Worm (Caenorhabditis elegans) whole organism, L3 larva: ENCODE results near the gene C14A4.13.

Source experiments
- R02D3.7 ChIP-seq: fragments of 150-350 bp; optimal IDR thresholded peaks from 2 replicates; lab custom pipeline; 2014; ENCODE audit warnings: missing biosample characterization, missing genetic modification characterization
- ZK546.5 ChIP-seq: sonication (generic microtip); optimal IDR thresholded peaks from 2 replicates; lab custom pipeline; 2017; ENCODE audit warnings: missing biosample characterization, missing genetic modification characterization
- aly-2 ChIP-seq: fragments of 150-350 bp; optimal IDR thresholded peaks from 2 replicates; lab custom pipeline; 2014; ENCODE audit warnings: missing biosample characterization, missing genetic modification characterization
- ama-1 ChIP-seq: fragments of 150-350 bp; optimal IDR thresholded peaks from 2 replicates; lab custom pipeline; 2018
- ceh-16 ChIP-seq: sonication (generic microtip); optimal IDR thresholded peaks from 2 replicates; lab custom pipeline; 2017; ENCODE audit warnings: missing biosample characterization, missing genetic modification characterization
- ceh-28 ChIP-seq: fragments of 150-350 bp; optimal IDR thresholded peaks from 2 replicates; lab custom pipeline; 2014; ENCODE audit warnings: missing biosample characterization, missing genetic modification reagents, missing genetic modification characterization
- ceh-9 ChIP-seq: sonication (generic microtip); optimal IDR thresholded peaks from 2 replicates; lab custom pipeline; 2018; ENCODE audit warnings: missing biosample characterization, missing genetic modification characterization
- egl-27 ChIP-seq: sonication (generic microtip); optimal IDR thresholded peaks from 4 replicates; lab custom pipeline; 2017; ENCODE audit warnings: missing biosample characterization, missing genetic modification reagents, missing genetic modification characterization
- elt-1 ChIP-seq: fragments of 150-350 bp; optimal IDR thresholded peaks from 2 replicates; lab custom pipeline; 2014; ENCODE audit warnings: missing biosample characterization, missing genetic modification characterization
- elt-2 ChIP-seq: sonication (generic microtip); optimal IDR thresholded peaks from 2 replicates; lab custom pipeline; 2016; ENCODE audit warnings: missing genetic modification reagents, mild to moderate bottlenecking, missing genetic modification characterization, missing compliant biosample characterization
- eor-1 ChIP-seq, 2 experiments: fragments of 150-350 bp; optimal IDR thresholded peaks; 2 replicates each; lab custom pipeline; 2014 to 2018; ENCODE audit warnings: missing biosample characterization in 2 of 2, missing genetic modification characterization in 2 of 2
- fkh-10 ChIP-seq: sonication (generic microtip); optimal IDR thresholded peaks from 2 replicates; lab custom pipeline; 2017; ENCODE audit warnings: missing biosample characterization, missing genetic modification reagents, missing genetic modification characterization
- fos-1 ChIP-seq: fragments of 150-350 bp; optimal IDR thresholded peaks from 2 replicates; lab custom pipeline; 2014; ENCODE audit warnings: missing biosample characterization, missing genetic modification characterization
- hmg-11 ChIP-seq: sonication (generic microtip); optimal IDR thresholded peaks from 2 replicates; lab custom pipeline; 2016; ENCODE audit warnings: missing genetic modification characterization, missing compliant biosample characterization
- jun-1 ChIP-seq: fragments of 150-350 bp; optimal IDR thresholded peaks from 2 replicates; lab custom pipeline; 2014; ENCODE audit warnings: missing biosample characterization, missing genetic modification reagents, missing genetic modification characterization
- lin-39 ChIP-seq: fragments of 150-350 bp; optimal IDR thresholded peaks from 2 replicates; lab custom pipeline; 2018; ENCODE audit warnings: missing biosample characterization, missing genetic modification reagents, missing genetic modification characterization
- lsy-12 ChIP-seq: sonication (generic microtip); optimal IDR thresholded peaks from 2 replicates; lab custom pipeline; 2016; ENCODE audit warnings: mild to moderate bottlenecking, missing genetic modification characterization, missing compliant biosample characterization
- mdl-1 ChIP-seq: fragments of 150-350 bp; optimal IDR thresholded peaks from 2 replicates; lab custom pipeline; 2014; ENCODE audit warnings: missing biosample characterization, missing genetic modification characterization
- mml-1 ChIP-seq: fragments of 150-350 bp; sonication (generic microtip); optimal IDR thresholded peaks from 3 replicates; lab custom pipeline; 2014; ENCODE audit warnings: missing biosample characterization, missing genetic modification characterization
- nhr-11 ChIP-seq: fragments of 150-350 bp; optimal IDR thresholded peaks from 2 replicates; lab custom pipeline; 2014; ENCODE audit warnings: missing biosample characterization, missing genetic modification characterization
- nhr-12 ChIP-seq: fragments of 150-350 bp; optimal IDR thresholded peaks from 2 replicates; lab custom pipeline; 2014; ENCODE audit warnings: missing biosample characterization, missing genetic modification characterization
- nhr-23 ChIP-seq: fragments of 150-350 bp; optimal IDR thresholded peaks from 2 replicates; lab custom pipeline; 2014; ENCODE audit warnings: missing biosample characterization, missing genetic modification reagents, missing genetic modification characterization
- nhr-237 ChIP-seq: fragments of 150-350 bp; optimal IDR thresholded peaks from 2 replicates; lab custom pipeline; 2014; ENCODE audit warnings: missing biosample characterization, missing genetic modification characterization
- nhr-25 ChIP-seq: sonication (generic microtip); optimal IDR thresholded peaks from 2 replicates; lab custom pipeline; 2017; ENCODE audit warnings: missing biosample characterization, missing genetic modification characterization
- nhr-28 ChIP-seq: fragments of 150-350 bp; optimal IDR thresholded peaks from 2 replicates; lab custom pipeline; 2014; ENCODE audit warnings: missing biosample characterization, missing genetic modification characterization
- nhr-43 ChIP-seq: sonication (generic microtip); optimal IDR thresholded peaks from 2 replicates; lab custom pipeline; 2016; ENCODE audit warnings: mild to moderate bottlenecking, missing genetic modification characterization, missing compliant biosample characterization; ENCODE audit not compliant: poor library complexity, severe bottlenecking
- nhr-67 ChIP-seq: fragments of 150-350 bp; optimal IDR thresholded peaks from 2 replicates; lab custom pipeline; 2014; ENCODE audit warnings: missing biosample characterization, missing genetic modification characterization
- nhr-76 ChIP-seq: fragments of 150-350 bp; sonication (generic microtip); optimal IDR thresholded peaks from 5 replicates; lab custom pipeline; 2014; ENCODE audit warnings: missing biosample characterization, missing genetic modification characterization
- nhr-77 ChIP-seq: fragments of 150-350 bp; optimal IDR thresholded peaks from 2 replicates; lab custom pipeline; 2014; ENCODE audit warnings: missing biosample characterization, missing genetic modification characterization
- pha-4 ChIP-seq: fragments of 150-350 bp; optimal IDR thresholded peaks from 2 replicates; lab custom pipeline; 2014; ENCODE audit warnings: missing biosample characterization, missing genetic modification reagents, missing genetic modification characterization
- pqm-1 ChIP-seq: fragments of 150-350 bp; optimal IDR thresholded peaks from 2 replicates; lab custom pipeline; 2017; ENCODE audit warnings: missing biosample characterization, missing genetic modification characterization, inconsistent platforms
- sea-2 ChIP-seq: fragments of 150-350 bp; sonication (generic microtip); optimal IDR thresholded peaks from 4 replicates; lab custom pipeline; 2014; ENCODE audit warnings: missing biosample characterization, missing genetic modification reagents, missing genetic modification characterization
- skn-1 ChIP-seq: fragments of 150-350 bp; optimal IDR thresholded peaks from 2 replicates; lab custom pipeline; 2014; ENCODE audit warnings: missing biosample characterization, missing genetic modification characterization
- snpc-4 ChIP-seq: fragments of 150-350 bp; optimal IDR thresholded peaks from 2 replicates; lab custom pipeline; 2014; ENCODE audit warnings: missing biosample characterization, missing genetic modification characterization
- tbx-2 ChIP-seq: sonication (generic microtip); optimal IDR thresholded peaks from 2 replicates; lab custom pipeline; 2016; ENCODE audit warnings: mild to moderate bottlenecking, missing genetic modification characterization, missing compliant biosample characterization
- zag-1 ChIP-seq: fragments of 150-350 bp; optimal IDR thresholded peaks from 2 replicates; lab custom pipeline; 2014; ENCODE audit warnings: missing biosample characterization, missing genetic modification characterization
- ztf-11 ChIP-seq: fragments of 150-350 bp; optimal IDR thresholded peaks from 2 replicates; lab custom pipeline; 2014; ENCODE audit warnings: missing biosample characterization, missing genetic modification characterization
- ztf-4 ChIP-seq: fragments of 150-350 bp; optimal IDR thresholded peaks from 2 replicates; lab custom pipeline; 2014; ENCODE audit warnings: missing biosample characterization, missing genetic modification characterization

The C14A4.13 gene

DNA sequence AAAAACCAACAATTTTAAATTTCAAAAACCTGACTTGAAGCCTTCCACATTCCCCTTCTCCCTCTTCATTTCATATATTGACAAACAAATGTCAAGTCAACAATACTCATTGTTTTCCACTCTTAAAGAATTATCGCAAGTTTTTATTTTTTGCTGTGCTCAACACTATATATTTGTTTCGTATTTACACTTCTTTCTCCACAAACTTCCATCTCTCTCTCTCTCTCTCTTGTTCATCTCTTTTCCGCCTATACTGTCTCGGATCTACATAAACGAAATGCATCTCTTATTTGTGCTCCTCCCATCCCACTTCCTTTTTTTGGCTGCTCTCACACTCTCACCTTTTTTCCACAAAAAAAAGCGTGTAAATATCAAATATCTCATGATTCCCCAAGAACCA lies 5.5 kb upstream of the C14A4.13 start, which contains the start of gene C14A4.12:
Gene C14A4.12 (plus strand): TSS at position 301 of the 400 bp plus-strand sequence.
- TF ChIP-seq pha-4 (tag; lab: Kevin White, UChicago) (peak; percentile 90), eor-1 (tag; optimal IDR thresholded peaks at IDR 0.05; lab: Kevin White, UChicago) (no peak)

DNA sequence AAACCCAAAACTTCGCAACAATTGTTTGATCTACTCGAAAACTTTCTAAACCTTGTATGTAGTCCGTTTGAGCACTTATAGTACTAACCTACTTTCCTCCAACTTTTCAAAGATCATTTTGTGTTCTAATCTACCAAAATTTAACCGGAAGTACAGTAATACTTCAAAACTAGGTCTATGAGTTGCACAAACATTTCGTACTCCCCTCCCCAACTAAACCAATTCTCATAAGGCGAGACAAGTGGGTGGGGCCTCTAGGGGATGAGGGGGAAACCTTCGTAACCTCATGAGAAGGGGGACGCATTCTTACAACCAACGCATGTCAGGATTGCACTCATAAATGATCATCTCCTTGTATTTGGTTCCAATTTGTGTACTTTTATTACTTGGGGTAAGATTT lies 3.7 kb downstream of the C14A4.13 start, which contains the start of gene cutl-9:
Gene cutl-9 (plus strand): TSS at position 301 of the 400 bp plus-strand sequence.
- TF ChIP-seq nhr-28 (tag; lab: Kevin White, UChicago) (no peak), lsy-12 (tag; lab: Kevin White, UChicago) (no peak), nhr-43 (tag; lab: Kevin White, UChicago) (no peak), egl-27 (no peak), elt-1 (no peak), hmg-11 (tag; lab: Kevin White, UChicago) (no peak), nhr-67 (tag; lab: Kevin White, UChicago) (no peak), nhr-11 (no peak), nhr-237 (no peak), R02D3.7 (tag; lab: Kevin White, UChicago) (no peak), pqm-1 (tag; lab: Kevin White, UChicago) (no peak), fos-1 (tag; lab: Kevin White, UChicago) (no peak), elt-2 (no peak), mml-1 (no peak), nhr-77 (no peak), fkh-10 (no peak), tbx-2 (tag; lab: Kevin White, UChicago) (no peak)
- TF ChIP-seq, all 47 proteins: peak for 0

DNA sequence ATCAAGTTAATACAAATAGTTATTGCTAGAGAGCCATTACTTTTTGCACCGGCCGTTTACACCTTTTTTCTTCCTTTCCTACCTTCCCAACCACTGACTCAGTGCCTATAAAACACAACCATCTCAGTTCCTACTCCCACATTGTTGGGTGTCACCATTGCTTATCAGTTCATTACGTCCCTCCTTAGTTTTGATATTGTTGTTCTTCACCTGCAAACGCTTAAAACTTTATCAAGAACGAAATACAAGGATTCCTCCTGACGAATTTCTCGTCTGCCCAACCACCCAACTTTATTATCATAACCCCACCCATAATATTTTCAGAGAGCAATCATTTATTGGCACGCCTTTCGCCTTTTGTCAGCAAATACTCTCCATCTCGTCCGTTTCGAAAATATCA lies 8.8 kb downstream of the C14A4.13 start:
- TF ChIP-seq pqm-1 (tag; lab: Kevin White, UChicago) (peak; percentile 38), elt-2 (peak; percentile 84), jun-1 (tag; lab: Kevin White, UChicago) (peak; percentile 38), nhr-12 (tag; lab: Kevin White, UChicago) (no peak), eor-1 (tag; optimal IDR thresholded peaks at IDR 0.05; lab: Kevin White, UChicago) (no peak), mdl-1 (no peak)

DNA sequence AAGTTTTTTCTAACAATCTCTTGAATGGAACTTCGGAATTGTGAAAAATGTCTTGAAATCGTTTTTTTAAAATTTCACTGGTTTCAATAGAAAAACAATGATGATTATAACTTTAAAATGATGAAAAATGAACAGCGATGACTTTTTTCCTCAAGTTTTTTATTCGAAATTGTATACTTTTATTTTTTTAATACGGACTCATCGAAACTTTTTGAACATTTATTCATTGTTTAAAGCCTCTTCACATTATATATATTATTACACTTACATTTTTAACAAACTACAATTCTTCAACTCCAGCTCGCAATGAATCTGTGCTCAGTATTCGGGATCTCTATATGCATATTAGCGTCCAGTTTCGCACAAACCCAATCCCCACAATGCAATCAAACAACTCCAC lies 9.7 kb downstream of the C14A4.13 start, which contains the start of gene M28.8:
Gene M28.8 (plus strand): TSS at position 301 of the 400 bp plus-strand sequence.
- TF ChIP-seq ceh-9 (tag; lab: Kevin White, UChicago) (no peak), mml-1 (no peak), skn-1 (no peak), egl-27 (no peak)

DNA sequence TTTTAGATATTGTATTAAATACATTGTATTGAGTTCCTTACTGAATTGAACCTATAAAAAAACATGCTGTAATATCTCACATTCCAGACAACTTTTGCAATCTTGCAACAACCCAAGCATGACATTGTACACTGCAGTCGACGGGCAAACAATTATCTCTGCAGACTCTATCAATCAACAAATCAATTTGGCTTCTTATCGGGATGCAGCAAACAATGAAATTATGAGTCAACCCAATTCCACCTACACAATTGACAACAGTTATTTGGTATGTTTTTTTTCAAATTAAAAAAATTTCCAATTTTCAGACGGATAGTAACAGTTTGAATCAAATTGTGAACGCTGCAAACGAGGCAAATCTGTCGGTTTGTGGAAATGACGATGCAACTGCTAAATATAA lies 12.7 kb downstream of the C14A4.13 start:
- TF ChIP-seq zag-1 (tag; lab: Kevin White, UChicago) (no peak), ztf-11 (no peak), nhr-25 (tag; lab: Kevin White, UChicago) (no peak), pqm-1 (tag; lab: Kevin White, UChicago) (peak; percentile 20), nhr-12 (tag; lab: Kevin White, UChicago) (no peak), ceh-28 (no peak), pha-4 (tag; lab: Kevin White, UChicago) (no peak), mdl-1 (no peak), jun-1 (tag; lab: Kevin White, UChicago) (no peak), elt-2 (peak; percentile 28), ceh-16 (tag; lab: Kevin White, UChicago) (no peak)
- TF ChIP-seq, all 47 proteins: peak for 2

DNA sequence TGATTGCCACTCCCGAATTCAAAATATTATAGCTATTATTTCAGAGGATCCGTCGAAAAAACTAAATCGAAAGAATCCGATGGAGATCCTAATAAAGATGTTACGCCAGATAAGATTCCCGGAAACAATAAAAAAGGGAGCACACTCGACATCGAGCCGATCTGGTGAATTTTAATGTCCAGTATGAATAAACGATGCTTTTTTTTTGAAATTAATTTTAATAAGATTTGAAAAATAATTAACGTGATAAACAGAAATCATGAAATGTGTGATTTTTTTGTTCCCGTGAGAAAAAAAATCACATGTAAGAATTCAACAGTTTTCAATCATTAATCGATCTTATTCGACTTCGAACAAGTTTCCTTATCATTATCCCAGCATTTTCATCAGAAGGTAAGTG lies 20.9 kb downstream of the C14A4.13 start, which contains the start of gene M28.9:
Gene M28.9 (plus strand): TSS at position 301 of the 400 bp plus-strand sequence.
- TF ChIP-seq fkh-10 (no peak), eor-1 (tag; optimal IDR thresholded peaks at IDR 0.05; lab: Kevin White, UChicago) (no peak), jun-1 (tag; lab: Kevin White, UChicago) (no peak), ama-1 (no peak), ztf-4 (tag; lab: Kevin White, UChicago) (no peak), lin-39 (no peak), snpc-4 (tag; lab: Kevin White, UChicago) (no peak), aly-2 (tag; lab: Kevin White, UChicago) (no peak), ZK546.5 (tag; lab: Kevin White, UChicago) (no peak), elt-1 (no peak), nhr-43 (tag; lab: Kevin White, UChicago) (no peak), sea-2 (GFP tag; lab: Kevin White, UChicago) (no peak), nhr-23 (tag; lab: Kevin White, UChicago) (no peak), pha-4 (tag; lab: Kevin White, UChicago) (no peak), nhr-76 (tag; lab: Kevin White, UChicago) (no peak)
